Fruit fly (Drosophila melanogaster) whole organism, wandering third instar larva: ENCODE measurements around the gene Glyat.

Experiments
- HLH106 ChIP-seq: fragments of 200-800 bp; optimal IDR thresholded peaks from 3 replicates; lab custom pipeline; 2019; ENCODE audit warnings: missing biosample characterization, mild to moderate bottlenecking, missing genetic modification characterization, moderate library complexity
- h ChIP-seq: fragments of 200-800 bp; sonication (Bioruptor generic); optimal IDR thresholded peaks from 3 replicates; lab custom pipeline; 2016; ENCODE audit warnings: missing biosample characterization, mild to moderate bottlenecking, missing genetic modification characterization
- tai ChIP-seq: sonication (Bioruptor generic); optimal IDR thresholded peaks from 2 replicates; lab custom pipeline; 2016; ENCODE audit warnings: missing biosample characterization, missing genetic modification characterization

dm6 chr2L:7993062-7993685, 17.3 kb downstream of the Glyat start:
- TF ChIP-seq HLH106 (tag; lab: Kevin White, UChicago) (peak; percentile 6), h (GFP tag; lab: Kevin White, UChicago) (no peak), tai (no peak)
